Worm (Caenorhabditis elegans) whole organism, L3 larva: ENCODE data around the gene tmem-184.

Experiments
- R02D3.7 ChIP-seq: fragments of 150-350 bp; optimal IDR thresholded peaks from 2 replicates; lab custom pipeline; 2014; ENCODE audit warnings: missing biosample characterization, missing genetic modification characterization
- ZK546.5 ChIP-seq: sonication (generic microtip); optimal IDR thresholded peaks from 2 replicates; lab custom pipeline; 2017; ENCODE audit warnings: missing biosample characterization, missing genetic modification characterization
- aly-2 ChIP-seq: fragments of 150-350 bp; optimal IDR thresholded peaks from 2 replicates; lab custom pipeline; 2014; ENCODE audit warnings: missing biosample characterization, missing genetic modification characterization
- ama-1 ChIP-seq: fragments of 150-350 bp; optimal IDR thresholded peaks from 2 replicates; lab custom pipeline; 2018
- ceh-16 ChIP-seq: sonication (generic microtip); optimal IDR thresholded peaks from 2 replicates; lab custom pipeline; 2017; ENCODE audit warnings: missing biosample characterization, missing genetic modification characterization
- ceh-28 ChIP-seq: fragments of 150-350 bp; optimal IDR thresholded peaks from 2 replicates; lab custom pipeline; 2014; ENCODE audit warnings: missing biosample characterization, missing genetic modification reagents, missing genetic modification characterization
- ceh-82 ChIP-seq: fragments of 150-350 bp; optimal IDR thresholded peaks from 2 replicates; lab custom pipeline; 2014; ENCODE audit warnings: missing biosample characterization, missing genetic modification characterization
- ceh-9 ChIP-seq: sonication (generic microtip); optimal IDR thresholded peaks from 2 replicates; lab custom pipeline; 2018; ENCODE audit warnings: missing biosample characterization, missing genetic modification characterization
- egl-27 ChIP-seq: sonication (generic microtip); optimal IDR thresholded peaks from 4 replicates; lab custom pipeline; 2017; ENCODE audit warnings: missing biosample characterization, missing genetic modification reagents, missing genetic modification characterization
- egl-5 ChIP-seq: fragments of 150-350 bp; optimal IDR thresholded peaks from 2 replicates; lab custom pipeline; 2017; ENCODE audit warnings: missing biosample characterization, missing genetic modification reagents, missing genetic modification characterization, inconsistent platforms
- elt-2 ChIP-seq: sonication (generic microtip); optimal IDR thresholded peaks from 2 replicates; lab custom pipeline; 2016; ENCODE audit warnings: missing genetic modification reagents, mild to moderate bottlenecking, missing genetic modification characterization, missing compliant biosample characterization
- elt-3 ChIP-seq, 3 experiments: fragments of 150-350 bp in 1 of 3; sonication (generic microtip) in 2 of 3; optimal IDR thresholded peaks; 2 replicates in 2 of 3; 4 replicates in 1 of 3; lab custom pipeline; 2014 to 2017; ENCODE audit warnings: missing biosample characterization in 3 of 3, missing genetic modification characterization in 3 of 3
- fkh-10 ChIP-seq: sonication (generic microtip); optimal IDR thresholded peaks from 2 replicates; lab custom pipeline; 2017; ENCODE audit warnings: missing biosample characterization, missing genetic modification reagents, missing genetic modification characterization
- fkh-2 ChIP-seq: fragments of 150-350 bp; optimal IDR thresholded peaks from 2 replicates; lab custom pipeline; 2014; ENCODE audit warnings: missing biosample characterization, missing genetic modification reagents, missing genetic modification characterization
- fos-1 ChIP-seq: fragments of 150-350 bp; optimal IDR thresholded peaks from 2 replicates; lab custom pipeline; 2014; ENCODE audit warnings: missing biosample characterization, missing genetic modification characterization
- hmg-11 ChIP-seq: sonication (generic microtip); optimal IDR thresholded peaks from 2 replicates; lab custom pipeline; 2016; ENCODE audit warnings: missing genetic modification characterization, missing compliant biosample characterization
- jun-1 ChIP-seq: fragments of 150-350 bp; optimal IDR thresholded peaks from 2 replicates; lab custom pipeline; 2014; ENCODE audit warnings: missing biosample characterization, missing genetic modification reagents, missing genetic modification characterization
- lin-15B ChIP-seq: fragments of 150-350 bp; optimal IDR thresholded peaks from 2 replicates; lab custom pipeline; 2014; ENCODE audit warnings: missing biosample characterization, missing genetic modification characterization
- lin-39 ChIP-seq: fragments of 150-350 bp; optimal IDR thresholded peaks from 2 replicates; lab custom pipeline; 2018; ENCODE audit warnings: missing biosample characterization, missing genetic modification reagents, missing genetic modification characterization
- lsy-12 ChIP-seq: sonication (generic microtip); optimal IDR thresholded peaks from 2 replicates; lab custom pipeline; 2016; ENCODE audit warnings: mild to moderate bottlenecking, missing genetic modification characterization, missing compliant biosample characterization
- mml-1 ChIP-seq: fragments of 150-350 bp; sonication (generic microtip); optimal IDR thresholded peaks from 3 replicates; lab custom pipeline; 2014; ENCODE audit warnings: missing biosample characterization, missing genetic modification characterization
- nfya-1 ChIP-seq: sonication (generic microtip); optimal IDR thresholded peaks from 2 replicates; lab custom pipeline; 2017; ENCODE audit warnings: missing genetic modification characterization, mild to moderate bottlenecking, missing compliant biosample characterization, antibody characterized with exemption, moderate library complexity; ENCODE audit not compliant: insufficient read depth
- nhr-11 ChIP-seq: fragments of 150-350 bp; optimal IDR thresholded peaks from 2 replicates; lab custom pipeline; 2014; ENCODE audit warnings: missing biosample characterization, missing genetic modification characterization
- nhr-23 ChIP-seq: fragments of 150-350 bp; optimal IDR thresholded peaks from 2 replicates; lab custom pipeline; 2014; ENCODE audit warnings: missing biosample characterization, missing genetic modification reagents, missing genetic modification characterization
- nhr-237 ChIP-seq: fragments of 150-350 bp; optimal IDR thresholded peaks from 2 replicates; lab custom pipeline; 2014; ENCODE audit warnings: missing biosample characterization, missing genetic modification characterization
- nhr-67 ChIP-seq: fragments of 150-350 bp; optimal IDR thresholded peaks from 2 replicates; lab custom pipeline; 2014; ENCODE audit warnings: missing biosample characterization, missing genetic modification characterization
- nhr-76 ChIP-seq: fragments of 150-350 bp; sonication (generic microtip); optimal IDR thresholded peaks from 5 replicates; lab custom pipeline; 2014; ENCODE audit warnings: missing biosample characterization, missing genetic modification characterization
- nhr-77 ChIP-seq: fragments of 150-350 bp; optimal IDR thresholded peaks from 2 replicates; lab custom pipeline; 2014; ENCODE audit warnings: missing biosample characterization, missing genetic modification characterization
- pha-4 ChIP-seq: fragments of 150-350 bp; optimal IDR thresholded peaks from 2 replicates; lab custom pipeline; 2014; ENCODE audit warnings: missing biosample characterization, missing genetic modification reagents, missing genetic modification characterization
- pqm-1 ChIP-seq: fragments of 150-350 bp; optimal IDR thresholded peaks from 2 replicates; lab custom pipeline; 2017; ENCODE audit warnings: missing biosample characterization, missing genetic modification characterization, inconsistent platforms
- sea-2 ChIP-seq: fragments of 150-350 bp; sonication (generic microtip); optimal IDR thresholded peaks from 4 replicates; lab custom pipeline; 2014; ENCODE audit warnings: missing biosample characterization, missing genetic modification reagents, missing genetic modification characterization
- skn-1 ChIP-seq: fragments of 150-350 bp; optimal IDR thresholded peaks from 2 replicates; lab custom pipeline; 2014; ENCODE audit warnings: missing biosample characterization, missing genetic modification characterization
- snpc-4 ChIP-seq: fragments of 150-350 bp; optimal IDR thresholded peaks from 2 replicates; lab custom pipeline; 2014; ENCODE audit warnings: missing biosample characterization, missing genetic modification characterization
- tbx-2 ChIP-seq: sonication (generic microtip); optimal IDR thresholded peaks from 2 replicates; lab custom pipeline; 2016; ENCODE audit warnings: mild to moderate bottlenecking, missing genetic modification characterization, missing compliant biosample characterization
- unc-39 ChIP-seq: sonication (generic microtip); optimal IDR thresholded peaks from 4 replicates; lab custom pipeline; 2017; ENCODE audit warnings: missing biosample characterization, missing genetic modification characterization
- zag-1 ChIP-seq: fragments of 150-350 bp; optimal IDR thresholded peaks from 2 replicates; lab custom pipeline; 2014; ENCODE audit warnings: missing biosample characterization, missing genetic modification characterization
- ztf-4 ChIP-seq: fragments of 150-350 bp; optimal IDR thresholded peaks from 2 replicates; lab custom pipeline; 2014; ENCODE audit warnings: missing biosample characterization, missing genetic modification characterization

tmem-184 gene

DNA sequence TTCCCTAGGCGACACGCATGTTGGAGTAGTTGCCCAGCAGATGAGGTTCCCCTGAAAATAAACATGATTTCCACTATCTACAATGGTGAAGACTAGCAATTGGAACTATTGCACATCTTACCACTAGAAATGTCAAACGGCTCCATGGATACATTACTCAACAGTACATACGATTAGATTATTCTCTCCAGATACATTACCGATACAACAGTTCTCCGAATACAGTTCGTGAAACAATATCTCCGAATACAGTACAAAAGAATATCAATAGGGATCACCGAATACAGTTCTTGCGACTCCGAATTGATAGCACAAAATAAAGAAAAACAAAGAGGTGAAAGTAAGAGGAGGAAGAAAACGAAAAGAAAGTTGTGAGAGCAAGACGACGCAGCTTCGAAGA, 37.1 kb upstream of the tmem-184 start, which contains the start of gene C05G5.7:
Gene C05G5.7, minus strand, starts transcription at position 1 of the 400 bp plus-strand sequence.
- TF ChIP-seq lin-39 (no peak), jun-1 (tag; lab: Kevin White, UChicago) (no peak), ama-1 (lab: Kevin White, UChicago) (peak; percentile 7)

DNA sequence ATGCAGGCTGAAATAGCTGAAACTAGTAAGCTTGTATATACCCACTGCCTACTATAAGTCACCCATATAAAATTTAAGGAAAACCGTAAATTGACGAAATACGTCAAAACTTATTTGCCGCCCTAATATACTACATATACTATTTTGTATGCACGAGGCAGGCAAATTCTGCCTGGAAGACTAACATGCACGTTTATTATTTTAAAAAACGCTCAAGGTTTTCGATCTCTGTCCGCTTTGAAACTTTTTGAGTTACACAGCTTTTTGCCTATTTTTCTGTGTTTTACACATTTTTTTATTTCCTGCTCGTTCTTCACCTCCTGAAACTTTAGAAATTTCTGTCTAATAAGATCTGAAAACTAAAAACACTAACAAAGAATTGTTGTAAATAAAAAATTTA, 36.5 kb upstream of the tmem-184 start:
- TF ChIP-seq R02D3.7 (no peak), ztf-4 (tag; lab: Kevin White, UChicago) (no peak), lin-39 (no peak), aly-2 (tag; lab: Kevin White, UChicago) (no peak), mml-1 (tag; lab: Kevin White, UChicago) (no peak), fkh-2 (tag; lab: Kevin White, UChicago) (no peak), ZK546.5 (no peak), zag-1 (tag; lab: Kevin White, UChicago) (no peak), nhr-11 (tag; lab: Kevin White, UChicago) (no peak), pqm-1 (tag; lab: Kevin White, UChicago) (no peak), nhr-67 (tag; lab: Kevin White, UChicago) (no peak), elt-3 (tag; optimal IDR thresholded peaks at IDR 0.05; lab: Kevin White, UChicago) (no peak), ceh-28 (tag; lab: Kevin White, UChicago) (no peak), nhr-237 (tag; lab: Kevin White, UChicago) (no peak), hmg-11 (tag; lab: Kevin White, UChicago) (no peak), ceh-16 (no peak), tbx-2 (tag; lab: Kevin White, UChicago) (peak; percentile 55), egl-27 (tag; lab: Kevin White, UChicago) (no peak), snpc-4 (no peak), ceh-82 (peak; percentile 45), lin-15B (tag; lab: Kevin White, UChicago) (no peak), unc-39 (tag; lab: Kevin White, UChicago) (no peak), nhr-76 (tag; lab: Kevin White, UChicago) (no peak), fkh-10 (GFP tag; lab: Kevin White, UChicago) (no peak), nhr-77 (tag; lab: Kevin White, UChicago) (no peak), nhr-23 (peak; percentile 27), fos-1 (tag; lab: Kevin White, UChicago) (no peak), ceh-9 (tag; lab: Kevin White, UChicago) (no peak), egl-5 (tag; lab: Kevin White, UChicago) (no peak), pha-4 (tag; lab: Kevin White, UChicago) (peak; percentile 20), jun-1 (tag; lab: Kevin White, UChicago) (no peak), ama-1 (lab: Kevin White, UChicago) (peak; percentile 13), sea-2 (GFP tag; lab: Kevin White, UChicago) (no peak)

DNA sequence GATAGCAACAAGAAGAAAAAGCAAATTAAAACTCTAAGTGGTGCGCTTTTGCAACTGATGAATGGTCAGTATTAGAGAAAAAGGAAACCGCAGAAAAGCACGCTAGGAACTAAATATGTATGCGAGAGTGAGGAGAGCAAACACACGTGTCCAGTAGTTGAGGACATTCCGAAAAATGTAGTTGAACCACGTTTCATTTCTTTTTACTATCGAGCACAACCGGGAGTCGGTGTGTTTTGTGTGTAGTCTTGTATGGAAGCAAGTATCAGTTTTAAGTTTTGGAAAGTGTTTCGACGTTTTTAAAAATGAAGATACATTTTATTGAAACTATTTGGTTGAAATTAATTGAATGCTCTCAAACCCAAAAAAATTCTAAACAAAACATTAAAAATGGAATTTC, 33.4 kb upstream of the tmem-184 start, which contains the start of gene C05G5.1:
Gene C05G5.1, minus strand, starts transcription at position 101 of the 400 bp plus-strand sequence.
- no peak for TF ChIP-seq nfya-1 (tag; lab: Kevin White, UChicago)
- TF ChIP-seq zag-1 (tag; lab: Kevin White, UChicago), result no peak
- no peak for TF ChIP-seq ceh-9 (tag; lab: Kevin White, UChicago)
- no peak for TF ChIP-seq jun-1 (tag; lab: Kevin White, UChicago)
- TF ChIP-seq mml-1 (tag; lab: Kevin White, UChicago), result no peak
- TF ChIP-seq pqm-1 (tag; lab: Kevin White, UChicago), result no peak
- TF ChIP-seq ZK546.5, result no peak
- no peak for TF ChIP-seq lin-15B (tag; lab: Kevin White, UChicago)
- TF ChIP-seq nhr-237 (tag; lab: Kevin White, UChicago), result no peak

DNA sequence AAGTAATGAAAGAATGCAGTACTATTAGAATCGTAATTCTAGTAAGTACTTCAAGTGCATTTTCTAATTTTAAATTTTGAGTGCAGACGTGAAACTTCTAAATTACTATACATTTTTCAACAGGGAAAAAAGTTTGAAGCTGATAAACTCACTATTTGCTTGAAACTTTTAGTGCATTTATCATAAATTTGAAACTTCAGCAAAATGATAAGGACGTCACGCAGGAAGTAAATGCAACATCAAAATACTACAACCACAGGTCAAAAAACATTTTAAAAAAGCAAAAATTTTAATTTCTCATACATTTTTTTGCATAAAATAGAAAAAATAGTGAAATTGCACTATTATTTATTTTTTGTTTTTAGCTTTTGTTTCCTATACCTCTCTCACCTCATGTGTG, 32.8 kb upstream of the tmem-184 start:
- TF ChIP-seq elt-2 (tag; lab: Kevin White, UChicago), result peak; percentile 65
- no peak for TF ChIP-seq nhr-23
- TF ChIP-seq pqm-1 (tag; lab: Kevin White, UChicago), result peak; percentile 51
- TF ChIP-seq, all 47 proteins: peak for 2

DNA sequence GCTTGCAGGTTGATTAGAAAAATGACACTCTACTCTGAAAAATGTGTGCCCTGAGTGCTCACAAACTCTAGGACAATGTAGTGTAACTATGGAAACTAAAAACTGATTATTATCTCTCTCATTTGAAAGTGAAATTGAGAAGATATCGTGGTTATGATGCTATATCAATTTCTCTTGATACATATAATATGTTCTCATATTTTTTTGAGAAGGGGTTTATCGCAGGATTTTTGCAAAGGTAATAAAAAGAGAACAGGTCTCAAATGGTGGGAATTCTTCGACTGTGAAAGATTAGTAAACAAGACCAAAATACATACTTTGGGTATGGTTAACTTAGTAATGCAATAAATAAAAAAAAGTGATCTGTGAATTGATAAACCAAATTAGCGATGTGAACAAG, 31.0 kb upstream of the tmem-184 start:
- TF ChIP-seq egl-5 (tag; lab: Kevin White, UChicago) (no peak), skn-1 (tag; lab: Kevin White, UChicago) (no peak), fkh-10 (GFP tag; lab: Kevin White, UChicago) (no peak), fkh-2 (tag; lab: Kevin White, UChicago) (no peak), lsy-12 (no peak), lin-39 (no peak), ceh-28 (tag; lab: Kevin White, UChicago) (no peak), elt-2 (tag; lab: Kevin White, UChicago) (no peak)
